Worm (Caenorhabditis elegans): ENCODE data around the gene ZK1320.7.

ce11 chrII:9655530-9656139, 15.8 kb upstream of the ZK1320.7 start, which contains the start of gene ZK1307.1:
- TF ChIP-seq aly-2 (tag; optimal IDR thresholded peaks at IDR 0.05) (no peak), T20F7.1 (GFP tag; optimal IDR thresholded peaks at IDR 0.05) (no peak), egl-27 (tag; optimal IDR thresholded peaks at IDR 0.05) (no peak), nhr-11 (tag; optimal IDR thresholded peaks at IDR 0.05) (no peak), nhr-25 (tag; optimal IDR thresholded peaks at IDR 0.05; ENCODE audit: borderline replicate concordance, insufficient read depth) (no peak), lin-15B (tag; optimal IDR thresholded peaks at IDR 0.05) (no peak), duxl-1 (tag; optimal IDR thresholded peaks at IDR 0.05; ENCODE audit: poor library complexity) (no peak), nhr-102 (tag; optimal IDR thresholded peaks at IDR 0.05) (no peak), daf-16 (GFP tag; optimal IDR thresholded peaks at IDR 0.05) (no peak), daf-16 (tag; optimal IDR thresholded peaks at IDR 0.05) (no peak), pha-4 (GFP tag; IDR thresholded peaks at IDR 0.05) (no peak), pha-4 (tag; optimal IDR thresholded peaks at IDR 0.05) (no peak), aha-1 (tag) (no peak), hmg-1.1 (GFP tag; IDR thresholded peaks at IDR 0.05) (no peak)

Measured in whole organism, L4 larva.